Fruit fly (Drosophila melanogaster) whole organism, embryonic: ENCODE data around the gene Vinc.
A peak's percentile ranks its signal among the peaks of the same experiment; 100 is the strongest.

Experiments
- Bteb2 ChIP-seq: fragments of 200-800 bp; sonication (Bioruptor generic); optimal IDR thresholded peaks from 2 replicates; lab custom pipeline; 2016; ENCODE audit warnings: missing biosample characterization, missing genetic modification characterization
- CG10267 ChIP-seq: fragments of 200-800 bp; sonication (Bioruptor generic); optimal IDR thresholded peaks from 2 replicates; lab custom pipeline; 2018; ENCODE audit warnings: missing biosample characterization, mild to moderate bottlenecking, missing genetic modification characterization, moderate library complexity
- CG10321 ChIP-seq: fragments of 200-800 bp; sonication (Bioruptor generic); IDR thresholded peaks from 2 replicates; pipeline ENCODE4 v1.3.6; 2022; ENCODE audit warnings: missing biosample characterization, missing genetic modification characterization
- CG10462 ChIP-seq: fragments of 200-800 bp; sonication (Bioruptor generic); optimal IDR thresholded peaks from 2 replicates; lab custom pipeline; 2016; ENCODE audit warnings: missing biosample characterization, missing genetic modification characterization
- CG11504 ChIP-seq: fragments of 200-800 bp; sonication (Bioruptor generic); optimal IDR thresholded peaks from 3 replicates; lab custom pipeline; 2019; ENCODE audit warnings: missing biosample characterization, mild to moderate bottlenecking, missing genetic modification characterization, moderate library complexity
- CG11696 ChIP-seq: fragments of 200-800 bp; sonication (Bioruptor generic); IDR thresholded peaks from 2 replicates; pipeline ENCODE4 v1.3.6; 2022; ENCODE audit warnings: missing biosample characterization, missing genetic modification characterization
- CG1233 ChIP-seq: fragments of 200-800 bp; sonication (Bioruptor generic); optimal IDR thresholded peaks from 4 replicates; lab custom pipeline; 2018; ENCODE audit warnings: missing biosample characterization, mild to moderate bottlenecking, missing genetic modification characterization
- CG12942 ChIP-seq: fragments of 200-800 bp; sonication (Bioruptor generic); optimal IDR thresholded peaks from 3 replicates; lab custom pipeline; 2016; ENCODE audit warnings: missing biosample characterization, missing genetic modification characterization
- CG13287 ChIP-seq: fragments of 200-800 bp; sonication (Bioruptor generic); IDR thresholded peaks from 2 replicates; pipeline ENCODE4 v1.3.6; 2022; ENCODE audit warnings: missing biosample characterization, missing genetic modification characterization; ENCODE audit not compliant: partially characterized antibody
- CG1603 ChIP-seq: fragments of 200-800 bp; sonication (Bioruptor generic); optimal IDR thresholded peaks from 2 replicates; lab custom pipeline; 2019; ENCODE audit warnings: missing biosample characterization, mild to moderate bottlenecking, missing genetic modification characterization, moderate library complexity
- CG17568 ChIP-seq: fragments of 200-800 bp; sonication (Bioruptor generic); optimal IDR thresholded peaks from 2 replicates; lab custom pipeline; 2018; ENCODE audit warnings: missing biosample characterization, mild to moderate bottlenecking, missing genetic modification characterization, moderate library complexity
- CG17912 ChIP-seq: fragments of 200-800 bp; sonication (Bioruptor generic); optimal IDR thresholded peaks from 2 replicates; lab custom pipeline; 2018; ENCODE audit warnings: missing biosample characterization, mild to moderate bottlenecking, missing genetic modification characterization
- CG18476 ChIP-seq: fragments of 200-800 bp; sonication (Bioruptor generic); optimal IDR thresholded peaks from 2 replicates; lab custom pipeline; 2016; ENCODE audit warnings: missing biosample characterization, mild to moderate bottlenecking, missing genetic modification characterization
- CG2116 ChIP-seq: fragments of 200-800 bp; sonication (Bioruptor generic); optimal IDR thresholded peaks from 3 replicates; lab custom pipeline; 2018; ENCODE audit warnings: missing biosample characterization, mild to moderate bottlenecking, missing genetic modification characterization
- CG2202 ChIP-seq: fragments of 200-800 bp; sonication (Bioruptor generic); optimal IDR thresholded peaks from 2 replicates; lab custom pipeline; 2018; ENCODE audit warnings: missing biosample characterization, mild to moderate bottlenecking, missing genetic modification characterization
- CG2678 ChIP-seq: fragments of 200-800 bp; sonication (Bioruptor generic); optimal IDR thresholded peaks from 3 replicates; lab custom pipeline; 2019; ENCODE audit warnings: missing biosample characterization, mild to moderate bottlenecking, missing genetic modification characterization, moderate library complexity
- CG2889 ChIP-seq: fragments of 200-800 bp; sonication (Bioruptor generic); IDR thresholded peaks from 3 replicates; pipeline ENCODE4 v1.3.6; 2022; ENCODE audit warnings: missing biosample characterization, missing genetic modification characterization
- CG30020 ChIP-seq: fragments of 200-800 bp; optimal IDR thresholded peaks from 2 replicates; lab custom pipeline; 2019; ENCODE audit warnings: missing biosample characterization, mild to moderate bottlenecking, missing genetic modification characterization, moderate library complexity
- CG32767 ChIP-seq: fragments of 200-800 bp; sonication (Bioruptor generic); IDR thresholded peaks from 2 replicates; pipeline ENCODE4 v1.3.6; 2022; ENCODE audit warnings: missing biosample characterization, missing genetic modification characterization
- CG32772 ChIP-seq: fragments of 200-800 bp; sonication (Bioruptor generic); IDR thresholded peaks from 2 replicates; pipeline ENCODE4 v1.3.6; 2022; ENCODE audit warnings: missing biosample characterization, missing genetic modification characterization
- CG33557 ChIP-seq: fragments of 200-800 bp; sonication (Bioruptor generic); optimal IDR thresholded peaks from 2 replicates; lab custom pipeline; 2019; ENCODE audit warnings: missing biosample characterization, mild to moderate bottlenecking, missing genetic modification characterization, moderate library complexity
- CG34376 ChIP-seq: fragments of 200-800 bp; sonication (Bioruptor generic); optimal IDR thresholded peaks from 2 replicates; lab custom pipeline; 2018; ENCODE audit warnings: missing biosample characterization, mild to moderate bottlenecking, missing genetic modification characterization
- CG42726 ChIP-seq: fragments of 200-800 bp; sonication (Bioruptor generic); IDR thresholded peaks from 2 replicates; pipeline ENCODE4 v1.3.6; 2022; ENCODE audit warnings: missing biosample characterization, missing genetic modification characterization; ENCODE audit not compliant: partially characterized antibody
- CG4617 ChIP-seq: fragments of 200-800 bp; sonication (Bioruptor generic); optimal IDR thresholded peaks from 3 replicates; lab custom pipeline; 2016; ENCODE audit warnings: missing biosample characterization, missing genetic modification characterization, borderline replicate concordance
- CG5953 ChIP-seq: fragments of 200-800 bp; sonication (Bioruptor generic); IDR thresholded peaks from 2 replicates; pipeline ENCODE4 v1.3.6; 2022; ENCODE audit warnings: missing biosample characterization, missing genetic modification characterization
- CG6689 ChIP-seq: fragments of 200-800 bp; sonication (Bioruptor generic); IDR thresholded peaks from 2 replicates; pipeline ENCODE4 v1.3.6; 2022; ENCODE audit warnings: missing biosample characterization, missing genetic modification characterization
- CG9797 ChIP-seq: fragments of 200-800 bp; sonication (Bioruptor generic); optimal IDR thresholded peaks from 3 replicates; lab custom pipeline; 2018; ENCODE audit warnings: missing biosample characterization, mild to moderate bottlenecking, missing genetic modification characterization
- Deaf1 ChIP-seq: fragments of 200-800 bp; optimal IDR thresholded peaks from 3 replicates; lab custom pipeline; 2019; ENCODE audit warnings: missing biosample characterization, mild to moderate bottlenecking, missing genetic modification characterization, moderate library complexity
- Dll ChIP-seq: fragments of 200-800 bp; sonication (Bioruptor generic); IDR thresholded peaks from 4 replicates; pipeline ENCODE4 v1.3.6; 2022; ENCODE audit warnings: missing biosample characterization, missing genetic modification characterization; ENCODE audit not compliant: partially characterized antibody
- Dref ChIP-seq: fragments of 200-800 bp; sonication (Bioruptor generic); IDR thresholded peaks from 2 replicates; pipeline ENCODE4 v1.3.6; 2022; ENCODE audit warnings: missing biosample characterization, missing genetic modification characterization
- ERR ChIP-seq: fragments of 200-800 bp; sonication (Bioruptor generic); optimal IDR thresholded peaks from 2 replicates; lab custom pipeline; 2016; ENCODE audit warnings: missing biosample characterization, missing genetic modification characterization
- Ets97D ChIP-seq: fragments of 200-800 bp; sonication (Bioruptor generic); optimal IDR thresholded peaks from 3 replicates; lab custom pipeline; 2016; ENCODE audit warnings: missing biosample characterization, missing genetic modification characterization
- HLHmδ ChIP-seq: fragments of 200-800 bp; sonication (Bioruptor generic); optimal IDR thresholded peaks from 2 replicates; lab custom pipeline; 2018; ENCODE audit warnings: missing biosample characterization, mild to moderate bottlenecking, missing genetic modification characterization, moderate library complexity
- HmgZ ChIP-seq: fragments of 200-800 bp; sonication (Bioruptor generic); optimal IDR thresholded peaks from 2 replicates; lab custom pipeline; 2018; ENCODE audit warnings: missing biosample characterization, mild to moderate bottlenecking, missing genetic modification characterization
- Lhr ChIP-seq: fragments of 200-800 bp; sonication (Bioruptor generic); optimal IDR thresholded peaks from 3 replicates; lab custom pipeline; 2017; ENCODE audit warnings: mild to moderate bottlenecking, missing biosample characterization, missing genetic modification reagents, missing genetic modification characterization
- MBD-R2 ChIP-seq: fragments of 200-800 bp; sonication (Bioruptor generic); IDR thresholded peaks from 2 replicates; pipeline ENCODE4 v1.3.6; 2022; ENCODE audit warnings: missing biosample characterization, missing genetic modification characterization
- NFAT ChIP-seq: fragments of 200-800 bp; sonication (Bioruptor generic); IDR thresholded peaks from 2 replicates; pipeline ENCODE4 v1.3.6; 2022; ENCODE audit warnings: missing biosample characterization, missing genetic modification characterization
- Oli ChIP-seq: fragments of 200-800 bp; sonication (Bioruptor generic); optimal IDR thresholded peaks from 2 replicates; lab custom pipeline; 2018; ENCODE audit warnings: missing biosample characterization, mild to moderate bottlenecking, missing genetic modification characterization, moderate library complexity
- Sin3A ChIP-seq: fragments of >200 bp; optimal IDR thresholded peaks from 2 replicates; lab custom pipeline; 2018
- YL-1 ChIP-seq: fragments of 200-800 bp; sonication (Bioruptor generic); optimal IDR thresholded peaks from 3 replicates; lab custom pipeline; 2017; ENCODE audit warnings: missing biosample characterization, mild to moderate bottlenecking, missing genetic modification characterization
- amos ChIP-seq: fragments of 200-800 bp; sonication (Bioruptor generic); IDR thresholded peaks from 2 replicates; pipeline ENCODE4 v1.3.6; 2022; ENCODE audit warnings: missing biosample characterization, missing genetic modification characterization; ENCODE audit not compliant: partially characterized antibody
- ara ChIP-seq: fragments of 200-800 bp; sonication (Bioruptor generic); IDR thresholded peaks from 2 replicates; pipeline ENCODE4 v1.3.6; 2022; ENCODE audit warnings: missing biosample characterization, missing genetic modification characterization
- cg ChIP-seq: fragments of 200-800 bp; sonication (Bioruptor generic); optimal IDR thresholded peaks from 3 replicates; lab custom pipeline; 2019; ENCODE audit warnings: missing biosample characterization, mild to moderate bottlenecking, missing genetic modification characterization, moderate library complexity
- cwo ChIP-seq: fragments of 200-800 bp; sonication (Bioruptor generic); optimal IDR thresholded peaks from 3 replicates; lab custom pipeline; 2017; ENCODE audit warnings: missing biosample characterization, missing genetic modification characterization, mild to moderate bottlenecking, moderate library complexity, missing genetic modification reagents
- fd96Cb ChIP-seq: fragments of 200-800 bp; sonication (Bioruptor generic); optimal IDR thresholded peaks from 2 replicates; lab custom pipeline; 2018; ENCODE audit warnings: missing biosample characterization, mild to moderate bottlenecking, missing genetic modification characterization, moderate library complexity
- gcm ChIP-seq: fragments of 200-800 bp; sonication (Bioruptor generic); optimal IDR thresholded peaks from 2 replicates; lab custom pipeline; 2019; ENCODE audit warnings: missing biosample characterization, mild to moderate bottlenecking, missing genetic modification characterization, moderate library complexity
- ken ChIP-seq: fragments of 200-800 bp; sonication (Bioruptor generic); IDR thresholded peaks from 3 replicates; pipeline ENCODE4 v1.3.6; 2022; ENCODE audit warnings: missing biosample characterization, missing genetic modification characterization
- pfk ChIP-seq: fragments of 200-800 bp; sonication (Bioruptor generic); optimal IDR thresholded peaks from 2 replicates; lab custom pipeline; 2018; ENCODE audit warnings: missing biosample characterization, mild to moderate bottlenecking, missing genetic modification characterization, moderate library complexity
- trem ChIP-seq: fragments of 200-800 bp; optimal IDR thresholded peaks from 3 replicates; lab custom pipeline; 2019; ENCODE audit warnings: missing biosample characterization, mild to moderate bottlenecking, missing genetic modification characterization, moderate library complexity
- twi ChIP-seq: fragments of 200-800 bp; optimal IDR thresholded peaks from 2 replicates; lab custom pipeline; 2019; ENCODE audit warnings: missing biosample characterization, mild to moderate bottlenecking, missing genetic modification characterization, moderate library complexity
- unc-4 ChIP-seq: fragments of 200-800 bp; sonication (Bioruptor generic); IDR thresholded peaks from 2 replicates; pipeline ENCODE4 v1.3.6; 2022; ENCODE audit warnings: missing biosample characterization, missing genetic modification characterization; ENCODE audit not compliant: partially characterized antibody

The Vinc gene

DNA sequence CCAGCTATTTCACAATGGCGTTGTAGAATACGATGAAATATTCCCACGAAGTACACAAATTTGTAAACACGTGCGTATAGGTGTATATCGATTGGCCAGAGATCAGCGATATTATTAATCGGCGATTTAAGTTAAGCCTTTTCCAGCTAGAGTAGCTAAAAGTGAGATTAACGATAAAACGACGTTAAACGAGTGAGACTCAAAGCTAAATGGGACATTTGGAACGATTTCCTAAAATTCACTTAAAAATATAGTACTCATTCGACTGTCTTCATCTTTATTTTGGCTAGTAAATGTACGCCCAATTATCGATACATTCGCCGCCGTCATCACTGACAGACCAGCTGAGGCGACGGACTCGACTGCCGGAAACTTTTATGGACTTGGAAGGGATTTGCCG is 37.8 kb downstream of the Vinc start, which contains the start of the genes Nmd3 and CG17776 (continued):
- no peak for TF ChIP-seq CG18476 (GFP tag; lab: Kevin White, UChicago)
- peak; percentile 3 for TF ChIP-seq twi (tag; lab: Kevin White, UChicago)
- no peak for TF ChIP-seq ERR (GFP tag; lab: Kevin White, UChicago)
- TF ChIP-seq ara (GFP tag; lab: Robert Waterston, UW): no peak
- TF ChIP-seq amos: peak; percentile 47; the same call in 1 of the 2 replicates
- TF ChIP-seq cg (GFP tag; lab: Kevin White, UChicago): peak; percentile 3
- TF ChIP-seq Deaf1 (tag; lab: Kevin White, UChicago): no peak
- peak; percentile 1 for TF ChIP-seq CG34376 (GFP tag; lab: Kevin White, UChicago)
- no peak for TF ChIP-seq CG32767
- peak; percentile 58 for TF ChIP-seq CG1603
- no peak for TF ChIP-seq CG17912 (GFP tag; lab: Kevin White, UChicago)
- no peak for TF ChIP-seq gcm (GFP tag; lab: Kevin White, UChicago)
- peak; percentile 46 for TF ChIP-seq YL-1
- peak; percentile 8 for TF ChIP-seq CG30020 (tag; lab: Kevin White, UChicago)
- TF ChIP-seq Lhr (GFP tag; lab: Kevin White, UChicago): no peak
- peak; percentile 82 for TF ChIP-seq CG13287 (GFP tag; lab: Robert Waterston, UW)
- peak; percentile 69 for TF ChIP-seq unc-4 (GFP tag; lab: Robert Waterston, UW)
- TF ChIP-seq HLHmδ (GFP tag; lab: Kevin White, UChicago): no peak
- no peak for TF ChIP-seq ken
- TF ChIP-seq CG32772 (GFP tag; lab: Robert Waterston, UW): no peak
- peak; percentile 38 for TF ChIP-seq Ets97D (GFP tag; lab: Kevin White, UChicago)
- no peak for TF ChIP-seq CG42726 (GFP tag; lab: Robert Waterston, UW)
- peak; percentile 77 for TF ChIP-seq CG2116 (GFP tag; lab: Kevin White, UChicago)
- TF ChIP-seq fd96Cb (tag; lab: Kevin White, UChicago): no peak
- TF ChIP-seq CG9797: peak; percentile 4
- TF ChIP-seq CG12942 (GFP tag; lab: Kevin White, UChicago): no peak
- TF ChIP-seq CG2202 (tag; lab: Kevin White, UChicago): no peak
- TF ChIP-seq CG10321 (GFP tag; lab: Robert Waterston, UW): no peak
- no peak for TF ChIP-seq NFAT (GFP tag; lab: Robert Waterston, UW)
- no peak for TF ChIP-seq Bteb2 (GFP tag; lab: Kevin White, UChicago)
- no peak for TF ChIP-seq CG10462 (GFP tag; lab: Kevin White, UChicago)
- TF ChIP-seq Dll (GFP tag; lab: Robert Waterston, UW): peak; percentile 79
- TF ChIP-seq pfk (GFP tag; lab: Kevin White, UChicago): no peak
- peak; percentile 17 for TF ChIP-seq CG10267
- peak; percentile 79 for TF ChIP-seq cwo (GFP tag; lab: Kevin White, UChicago)
- peak; percentile 72; the same call in 1 of the 2 replicates for TF ChIP-seq MBD-R2
- no peak for TF ChIP-seq CG5953 (GFP tag; lab: Robert Waterston, UW)
- TF ChIP-seq CG11696 (GFP tag; lab: Robert Waterston, UW): no peak
- no peak for TF ChIP-seq CG17568 (GFP tag; lab: Kevin White, UChicago)
- TF ChIP-seq CG33557: no peak
- no peak for TF ChIP-seq CG2678 (tag; lab: Kevin White, UChicago)
- TF ChIP-seq CG11504 (tag; lab: Kevin White, UChicago): no peak
- TF ChIP-seq Dref: peak; percentile 73
- TF ChIP-seq CG2889 (GFP tag; lab: Robert Waterston, UW): no peak
- no peak for TF ChIP-seq CG6689 (GFP tag; lab: Robert Waterston, UW)
- TF ChIP-seq Oli (tag; lab: Kevin White, UChicago): no peak
- TF ChIP-seq HmgZ (tag; lab: Kevin White, UChicago): peak; percentile 60
- peak; percentile 60 for TF ChIP-seq Sin3A (lab: Kevin White, UChicago)
- peak; percentile 26 for TF ChIP-seq CG4617
- peak; percentile 43 for TF ChIP-seq trem
- no peak for TF ChIP-seq CG1233 (GFP tag; lab: Kevin White, UChicago)
